Worm (Caenorhabditis elegans): ENCODE measurements around the gene R10E4.3.
A peak's percentile ranks its signal among the peaks of the same experiment; 100 is the strongest.

R10E4.3 gene

ce11 chrIII:4278203-4278602 is 9.1 kb downstream of the R10E4.3 start:
- TF ChIP-seq unc-39 (tag; optimal IDR thresholded peaks at IDR 0.05) (no peak), ZK546.5 (tag; optimal IDR thresholded peaks at IDR 0.05) (no peak), lin-13 (GFP tag; optimal IDR thresholded peaks at IDR 0.05) (no peak), nhr-10 (tag; optimal IDR thresholded peaks at IDR 0.05) (no peak)

- TF ChIP-seq peb-1 (tag; optimal IDR thresholded peaks at IDR 0.05) (no peak), ceh-82 (tag; optimal IDR thresholded peaks at IDR 0.05) (no peak), nhr-237 (tag; optimal IDR thresholded peaks at IDR 0.05) (no peak), mbf-1 (tag; optimal IDR thresholded peaks at IDR 0.05) (no peak), sma-9 (GFP tag; optimal IDR thresholded peaks at IDR 0.05) (no peak), sma-9 (tag; optimal IDR thresholded peaks at IDR 0.05) (no peak), nhr-23 (tag; optimal IDR thresholded peaks at IDR 0.05) (no peak), ztf-1 (GFP tag; conservative IDR thresholded peaks at IDR 0.05) (no peak), lsy-2 (tag; optimal IDR thresholded peaks at IDR 0.05) (no peak), crh-2 (tag; optimal IDR thresholded peaks at IDR 0.05) (no peak), ceh-16 (tag; optimal IDR thresholded peaks at IDR 0.05) (no peak), lin-39 (tag; optimal IDR thresholded peaks at IDR 0.05) (no peak), nhr-12 (tag; optimal IDR thresholded peaks at IDR 0.05) (no peak), blmp-1 (tag; optimal IDR thresholded peaks at IDR 0.05; ENCODE audit: insufficient read depth) (no peak), sem-4 (tag; optimal IDR thresholded peaks at IDR 0.05) (no peak), alr-1 (tag; optimal IDR thresholded peaks at IDR 0.05) (no peak), nhr-11 (tag; optimal IDR thresholded peaks at IDR 0.05) (no peak), nhr-129 (tag; optimal IDR thresholded peaks at IDR 0.05) (no peak), fos-1 (tag; optimal IDR thresholded peaks at IDR 0.05) (no peak), ZK546.5 (tag; optimal IDR thresholded peaks at IDR 0.05) (no peak)
These were observed 9.5 kb downstream of the R10E4.3 start for ce11 chrIII:4277762-4278161.

- TF ChIP-seq egl-27 (tag; optimal IDR thresholded peaks at IDR 0.05) (no peak), lin-13 (GFP tag; optimal IDR thresholded peaks at IDR 0.05) (no peak), lsy-2 (tag; optimal IDR thresholded peaks at IDR 0.05) (no peak), F13H6.1 (tag; optimal IDR thresholded peaks at IDR 0.05) (no peak), sma-3 (GFP tag; optimal IDR thresholded peaks at IDR 0.05) (no peak), sem-4 (tag; optimal IDR thresholded peaks at IDR 0.05) (no peak), ama-1 (optimal IDR thresholded peaks at IDR 0.05) (no peak), ztf-4 (tag; optimal IDR thresholded peaks at IDR 0.05) (no peak), elt-3 (tag; optimal IDR thresholded peaks at IDR 0.05) (no peak), sma-9 (GFP tag; optimal IDR thresholded peaks at IDR 0.05) (no peak), sma-9 (tag; optimal IDR thresholded peaks at IDR 0.05) (no peak), ztf-1 (GFP tag; conservative IDR thresholded peaks at IDR 0.05) (no peak)
These were observed 11.0 kb downstream of the R10E4.3 start for ce11 chrIII:4276277-4276676.

ce11 chrIII:4275704-4276103 is 11.6 kb downstream of the R10E4.3 start:
- TF ChIP-seq nhr-237 (tag; optimal IDR thresholded peaks at IDR 0.05) (no peak), nhr-25 (tag; optimal IDR thresholded peaks at IDR 0.05) (no peak), skn-1 (tag; optimal IDR thresholded peaks at IDR 0.05) (no peak), blmp-1 (tag; optimal IDR thresholded peaks at IDR 0.05; ENCODE audit: insufficient read depth) (no peak), ceh-16 (tag; optimal IDR thresholded peaks at IDR 0.05) (no peak), sem-4 (tag; optimal IDR thresholded peaks at IDR 0.05) (no peak), lsy-2 (tag; optimal IDR thresholded peaks at IDR 0.05) (peak in 1 of 2 experiments; percentile 5)

ce11 chrIII:4274524-4274923 is 12.8 kb downstream of the R10E4.3 start:
- TF ChIP-seq gmeb-1 (tag; optimal IDR thresholded peaks at IDR 0.05) (no peak), ceh-82 (tag; optimal IDR thresholded peaks at IDR 0.05) (no peak), unc-39 (tag; optimal IDR thresholded peaks at IDR 0.05) (no peak), alr-1 (tag; optimal IDR thresholded peaks at IDR 0.05) (no peak), ceh-16 (tag; optimal IDR thresholded peaks at IDR 0.05) (peak; percentile 47), unc-62 (GFP tag; optimal IDR thresholded peaks at IDR 0.05) (no peak), ztf-11 (tag; optimal IDR thresholded peaks at IDR 0.05) (no peak), lsy-2 (tag; optimal IDR thresholded peaks at IDR 0.05) (no peak), crh-2 (tag; optimal IDR thresholded peaks at IDR 0.05) (no peak), sem-4 (tag; optimal IDR thresholded peaks at IDR 0.05) (no peak), ama-1 (optimal IDR thresholded peaks at IDR 0.05) (no peak), Y55F3AM.14 (GFP tag; optimal IDR thresholded peaks at IDR 0.05) (no peak), sma-9 (GFP tag; optimal IDR thresholded peaks at IDR 0.05) (peak; percentile 17), sma-9 (tag; optimal IDR thresholded peaks at IDR 0.05) (no peak)
